Fruit fly (Drosophila melanogaster) whole organism, embryonic: ENCODE results near the gene Cyp310a1.

ENCODE experiments used
- ATbp ChIP-seq: fragments of 200-800 bp; sonication (Bioruptor generic); optimal IDR thresholded peaks from 2 replicates; lab custom pipeline; 2017; ENCODE audit warnings: missing biosample characterization, mild to moderate bottlenecking, missing genetic modification characterization, missing genetic modification reagents
- Antp ChIP-seq: fragments of 200-800 bp; sonication (Bioruptor generic); optimal IDR thresholded peaks from 3 replicates; lab custom pipeline; 2016; ENCODE audit warnings: missing biosample characterization, missing genetic modification characterization
- B-H1 ChIP-seq: fragments of 200-800 bp; sonication (Bioruptor generic); IDR thresholded peaks from 3 replicates; pipeline ENCODE4 v1.3.6; 2022; ENCODE audit warnings: missing biosample characterization, missing genetic modification characterization
- C15 ChIP-seq: fragments of 200-800 bp; sonication (Bioruptor generic); IDR thresholded peaks from 3 replicates; pipeline ENCODE4 v1.3.6; 2022; ENCODE audit warnings: missing biosample characterization, missing genetic modification characterization
- CG12104 ChIP-seq: fragments of 200-800 bp; sonication (Bioruptor generic); optimal IDR thresholded peaks from 3 replicates; lab custom pipeline; 2016; ENCODE audit warnings: missing biosample characterization, missing genetic modification characterization
- CG1529 ChIP-seq: fragments of 200-800 bp; sonication (Bioruptor generic); optimal IDR thresholded peaks from 3 replicates; lab custom pipeline; 2018; ENCODE audit warnings: missing biosample characterization, missing genetic modification characterization
- CG16779 ChIP-seq: fragments of 200-800 bp; sonication (Bioruptor generic); IDR thresholded peaks from 2 replicates; pipeline ENCODE4 v1.3.6; 2022; ENCODE audit warnings: missing biosample characterization, missing genetic modification characterization
- CG17186 ChIP-seq: fragments of 200-800 bp; sonication (Bioruptor generic); optimal IDR thresholded peaks from 3 replicates; lab custom pipeline; 2017; ENCODE audit warnings: missing biosample characterization, missing genetic modification reagents, missing genetic modification characterization
- CG17359 ChIP-seq: fragments of 200-800 bp; sonication (Bioruptor generic); optimal IDR thresholded peaks from 3 replicates; lab custom pipeline; 2018; ENCODE audit warnings: missing biosample characterization, mild to moderate bottlenecking, missing genetic modification characterization, moderate library complexity
- CG17802 ChIP-seq: fragments of 200-800 bp; sonication (Bioruptor generic); optimal IDR thresholded peaks from 2 replicates; lab custom pipeline; 2018; ENCODE audit warnings: missing biosample characterization, mild to moderate bottlenecking, missing genetic modification characterization, moderate library complexity
- CG18262 ChIP-seq: fragments of 200-800 bp; optimal IDR thresholded peaks from 3 replicates; lab custom pipeline; 2019; ENCODE audit warnings: missing biosample characterization, mild to moderate bottlenecking, missing genetic modification characterization, moderate library complexity
- CG18764 ChIP-seq: fragments of 200-800 bp; sonication (Bioruptor generic); optimal IDR thresholded peaks from 3 replicates; lab custom pipeline; 2016; ENCODE audit warnings: missing biosample characterization, missing genetic modification characterization
- CG2889 ChIP-seq: fragments of 200-800 bp; sonication (Bioruptor generic); IDR thresholded peaks from 3 replicates; pipeline ENCODE4 v1.3.6; 2022; ENCODE audit warnings: missing biosample characterization, missing genetic modification characterization
- CG3065 ChIP-seq: fragments of 200-800 bp; sonication (Bioruptor generic); optimal IDR thresholded peaks from 2 replicates; lab custom pipeline; 2016; ENCODE audit warnings: missing biosample characterization, missing genetic modification characterization
- CG42726 ChIP-seq: fragments of 200-800 bp; sonication (Bioruptor generic); IDR thresholded peaks from 2 replicates; pipeline ENCODE4 v1.3.6; 2022; ENCODE audit warnings: missing biosample characterization, missing genetic modification characterization; ENCODE audit not compliant: partially characterized antibody
- CG4404 ChIP-seq: fragments of 200-800 bp; sonication (Bioruptor generic); IDR thresholded peaks from 2 replicates; pipeline ENCODE4 v1.3.6; 2022; ENCODE audit warnings: missing biosample characterization, missing genetic modification characterization
- CG4424 ChIP-seq: fragments of 200-800 bp; sonication (Bioruptor generic); optimal IDR thresholded peaks from 3 replicates; lab custom pipeline; 2016; ENCODE audit warnings: missing biosample characterization, missing genetic modification characterization
- CG6765 ChIP-seq: fragments of 200-800 bp; sonication (Bioruptor generic); optimal IDR thresholded peaks from 3 replicates; lab custom pipeline; 2017; ENCODE audit warnings: missing biosample characterization, mild to moderate bottlenecking, missing genetic modification characterization
- CG7556 ChIP-seq: fragments of 200-800 bp; sonication (Bioruptor generic); optimal IDR thresholded peaks from 2 replicates; lab custom pipeline; 2017; ENCODE audit warnings: missing biosample characterization, mild to moderate bottlenecking, missing genetic modification characterization
- CG7928 ChIP-seq: fragments of 200-800 bp; sonication (Bioruptor generic); optimal IDR thresholded peaks from 2 replicates; lab custom pipeline; 2017; ENCODE audit warnings: missing biosample characterization, mild to moderate bottlenecking, missing genetic modification characterization
- CG7987 ChIP-seq: fragments of 200-800 bp; sonication (Bioruptor generic); optimal IDR thresholded peaks from 2 replicates; lab custom pipeline; 2018; ENCODE audit warnings: missing biosample characterization, mild to moderate bottlenecking, missing genetic modification characterization, moderate library complexity
- Camta ChIP-seq: fragments of 200-800 bp; sonication (Bioruptor generic); optimal IDR thresholded peaks from 2 replicates; lab custom pipeline; 2016; ENCODE audit warnings: missing biosample characterization, missing genetic modification characterization
- Dip2 ChIP-seq: fragments of 200-800 bp; sonication (Bioruptor generic); IDR thresholded peaks from 2 replicates; pipeline ENCODE4 v1.3.6; 2022; ENCODE audit warnings: missing biosample characterization, missing genetic modification characterization
- Hmr ChIP-seq: fragments of 200-800 bp; sonication (Bioruptor generic); optimal IDR thresholded peaks from 3 replicates; lab custom pipeline; 2017; ENCODE audit warnings: mild to moderate bottlenecking, missing biosample characterization, missing genetic modification reagents, missing genetic modification characterization
- MESR4 ChIP-seq: fragments of 200-800 bp; sonication (Bioruptor generic); optimal IDR thresholded peaks from 2 replicates; lab custom pipeline; 2018; ENCODE audit warnings: missing biosample characterization, mild to moderate bottlenecking, missing genetic modification characterization, moderate library complexity
- Med ChIP-seq: fragments of 200-800 bp; sonication (Bioruptor generic); peaks from one replicate; lab custom pipeline; 2016; ENCODE audit warnings: missing biosample characterization, missing genetic modification characterization, mild to moderate bottlenecking, inconsistent platforms, moderate library complexity
- Scr ChIP-seq: fragments of 200-800 bp; sonication (Bioruptor generic); IDR thresholded peaks from 2 replicates; pipeline ENCODE4 v1.3.6; 2022; ENCODE audit warnings: missing biosample characterization, missing genetic modification characterization; ENCODE audit not compliant: partially characterized antibody
- Sry-δ ChIP-seq: fragments of 200-800 bp; sonication (Bioruptor generic); optimal IDR thresholded peaks from 2 replicates; lab custom pipeline; 2016; ENCODE audit warnings: missing biosample characterization, missing genetic modification characterization
- Ssrp ChIP-seq: fragments of 200-800 bp; sonication (Bioruptor generic); optimal IDR thresholded peaks from 2 replicates; lab custom pipeline; 2018; ENCODE audit warnings: missing biosample characterization, mild to moderate bottlenecking, missing genetic modification characterization, moderate library complexity
- YL-1 ChIP-seq: fragments of 200-800 bp; sonication (Bioruptor generic); optimal IDR thresholded peaks from 3 replicates; lab custom pipeline; 2017; ENCODE audit warnings: missing biosample characterization, mild to moderate bottlenecking, missing genetic modification characterization
- ap ChIP-seq: fragments of 200-800 bp; sonication (Bioruptor generic); IDR thresholded peaks from 2 replicates; pipeline ENCODE4 v1.3.6; 2022; ENCODE audit warnings: missing biosample characterization, missing genetic modification characterization
- bcd ChIP-seq: fragments of 200-800 bp; sonication (Bioruptor generic); optimal IDR thresholded peaks from 2 replicates; lab custom pipeline; 2017; ENCODE audit warnings: missing biosample characterization, mild to moderate bottlenecking, missing genetic modification characterization
- bowl ChIP-seq: fragments of 200-800 bp; sonication (Bioruptor generic); IDR thresholded peaks from 2 replicates; pipeline ENCODE4 v1.3.6; 2022; ENCODE audit warnings: missing biosample characterization, missing genetic modification characterization
- cato ChIP-seq: fragments of 200-800 bp; sonication (Bioruptor generic); optimal IDR thresholded peaks from 2 replicates; lab custom pipeline; 2016; ENCODE audit warnings: missing biosample characterization, missing genetic modification characterization, borderline replicate concordance
- chm ChIP-seq: fragments of 200-800 bp; sonication (Bioruptor generic); IDR thresholded peaks from 2 replicates; pipeline ENCODE4 v1.3.6; 2022; ENCODE audit warnings: missing biosample characterization, missing genetic modification characterization
- grn ChIP-seq: fragments of 200-800 bp; sonication (Bioruptor generic); optimal IDR thresholded peaks from 3 replicates; lab custom pipeline; 2017; ENCODE audit warnings: missing biosample characterization, missing genetic modification characterization
- kah ChIP-seq: fragments of 200-800 bp; sonication (Bioruptor generic); optimal IDR thresholded peaks from 2 replicates; lab custom pipeline; 2018; ENCODE audit warnings: missing biosample characterization, mild to moderate bottlenecking, missing genetic modification characterization
- kni ChIP-seq: fragments of 200-800 bp; sonication (Bioruptor generic); optimal IDR thresholded peaks from 3 replicates; lab custom pipeline; 2017; ENCODE audit warnings: mild to moderate bottlenecking, missing biosample characterization, missing genetic modification reagents, missing genetic modification characterization
- lbe ChIP-seq: fragments of 200-800 bp; sonication (Bioruptor generic); optimal IDR thresholded peaks from 2 replicates; lab custom pipeline; 2016; ENCODE audit warnings: missing biosample characterization, mild to moderate bottlenecking, missing genetic modification characterization
- luna ChIP-seq: fragments of 200-800 bp; sonication (Bioruptor generic); optimal IDR thresholded peaks from 2 replicates; lab custom pipeline; 2016; ENCODE audit warnings: missing biosample characterization, missing genetic modification characterization
- maf-S ChIP-seq: fragments of 200-800 bp; sonication (Bioruptor generic); optimal IDR thresholded peaks from 2 replicates; lab custom pipeline; 2016; ENCODE audit warnings: missing biosample characterization, missing genetic modification characterization
- nau ChIP-seq: fragments of 200-800 bp; sonication (Bioruptor generic); optimal IDR thresholded peaks from 3 replicates; lab custom pipeline; 2017; ENCODE audit warnings: missing biosample characterization, mild to moderate bottlenecking, missing genetic modification characterization, missing genetic modification reagents
- nmo ChIP-seq: fragments of 200-800 bp; sonication (Bioruptor generic); optimal IDR thresholded peaks from 2 replicates; lab custom pipeline; 2018; ENCODE audit warnings: missing biosample characterization, mild to moderate bottlenecking, missing genetic modification characterization, moderate library complexity
- otp ChIP-seq: fragments of 200-800 bp; sonication (Bioruptor generic); IDR thresholded peaks from 3 replicates; pipeline ENCODE4, ENCODE4 v1.3.6; 2022; ENCODE audit warnings: missing biosample characterization, missing genetic modification characterization
- psq ChIP-seq: fragments of 200-800 bp; sonication (Bioruptor generic); optimal IDR thresholded peaks from 2 replicates; lab custom pipeline; 2017; ENCODE audit warnings: missing biosample characterization, missing genetic modification characterization
- pzg ChIP-seq: fragments of 200-800 bp; sonication (Bioruptor generic); optimal IDR thresholded peaks from 3 replicates; lab custom pipeline; 2018; ENCODE audit warnings: missing biosample characterization, mild to moderate bottlenecking, missing genetic modification characterization, moderate library complexity
- salm ChIP-seq: fragments of 200-800 bp; sonication (Bioruptor generic); optimal IDR thresholded peaks from 2 replicates; lab custom pipeline; 2018; ENCODE audit warnings: missing biosample characterization, mild to moderate bottlenecking, missing genetic modification characterization
- sens ChIP-seq: fragments of 200-800 bp; sonication (Bioruptor generic); peaks from one replicate; lab custom pipeline; 2016; ENCODE audit warnings: missing biosample characterization, missing genetic modification characterization
- vvl ChIP-seq: fragments of 200-800 bp; sonication (Bioruptor generic); IDR thresholded peaks from 2 replicates; pipeline ENCODE4 v1.3.6; 2022; ENCODE audit warnings: missing biosample characterization, missing genetic modification characterization
- yki ChIP-seq: fragments of >200 bp; optimal IDR thresholded peaks from 3 replicates; lab custom pipeline; 2018

Cyp310a1 gene

DNA sequence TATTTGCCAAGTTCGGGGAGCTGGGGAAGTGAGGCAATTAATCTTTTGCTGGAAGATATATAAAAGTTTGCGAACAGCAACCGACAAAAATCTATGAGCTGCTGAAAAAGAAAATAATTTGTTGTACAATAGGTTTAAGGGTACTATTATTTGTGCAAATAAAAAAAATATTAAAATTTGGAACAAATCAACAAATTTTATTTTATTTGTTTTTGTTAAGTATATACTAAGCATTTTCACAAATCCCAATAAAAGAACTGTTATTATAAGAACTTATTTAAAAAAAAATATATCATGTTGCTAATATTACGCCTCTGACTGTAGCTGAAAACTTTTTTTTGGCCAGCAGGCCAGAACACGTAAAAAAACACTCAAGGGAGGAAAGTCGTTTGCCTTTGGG lies 5.3 kb upstream of the Cyp310a1 start (continued):
- no peak for TF ChIP-seq maf-S (GFP tag; lab: Kevin White, UChicago)
- TF ChIP-seq CG17359: peak; percentile 28
- TF ChIP-seq Antp: no peak
- no peak for TF ChIP-seq salm (tag; lab: Kevin White, UChicago)
- no peak for TF ChIP-seq grn (GFP tag; lab: Kevin White, UChicago)
- no peak for TF ChIP-seq Scr (GFP tag; lab: Robert Waterston, UW)
- TF ChIP-seq CG7556: peak; percentile 52
- no peak for TF ChIP-seq Sry-δ

DNA sequence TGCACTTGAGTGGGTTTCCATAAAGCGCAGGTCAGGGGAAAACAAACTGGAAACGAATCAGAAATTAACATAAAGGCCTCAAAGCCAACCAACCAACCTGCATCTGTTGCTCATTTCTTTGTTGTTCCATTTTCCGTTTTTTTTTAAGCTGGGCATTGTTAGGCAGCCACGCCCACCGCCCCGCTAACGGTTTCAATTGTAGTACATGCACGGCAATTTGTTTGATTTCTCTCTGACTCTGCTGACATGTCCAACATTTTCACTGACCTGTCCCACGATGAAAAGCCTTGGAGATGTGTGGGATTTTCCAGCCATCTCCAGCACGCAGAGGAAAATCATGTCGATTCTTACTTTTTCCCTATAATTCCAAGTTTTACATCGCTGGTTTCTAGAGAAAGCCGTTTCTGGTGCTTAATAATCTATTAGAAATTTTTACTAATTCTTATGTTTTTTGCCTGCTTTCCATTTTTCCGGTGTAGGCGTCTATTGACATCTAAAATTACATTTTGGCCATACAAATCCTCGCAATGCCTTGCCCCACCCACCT lies 4.0 kb upstream of the Cyp310a1 start:
- TF ChIP-seq YL-1 (GFP tag; lab: Kevin White, UChicago): no peak
- TF ChIP-seq CG18764 (GFP tag; lab: Kevin White, UChicago): no peak
- no peak for TF ChIP-seq ATbp (GFP tag; lab: Kevin White, UChicago)
- TF ChIP-seq Med: peak; percentile 56
- no peak for TF ChIP-seq CG42726 (GFP tag; lab: Robert Waterston, UW)
- no peak for TF ChIP-seq CG17802 (tag; lab: Kevin White, UChicago)
- TF ChIP-seq CG18262 (tag; lab: Kevin White, UChicago): no peak
- peak; percentile 71; the same call in 1 of the 2 replicates for TF ChIP-seq vvl (GFP tag; lab: Robert Waterston, UW)
- TF ChIP-seq luna (GFP tag; lab: Kevin White, UChicago): no peak
- TF ChIP-seq Hmr: no peak
- TF ChIP-seq CG1529 (GFP tag; lab: Kevin White, UChicago): no peak
- TF ChIP-seq Dip2 (GFP tag; lab: Robert Waterston, UW): no peak
- TF ChIP-seq kah (GFP tag; lab: Kevin White, UChicago): no peak
- no peak for TF ChIP-seq pzg
- TF ChIP-seq B-H1 (GFP tag; lab: Robert Waterston, UW): no peak
- TF ChIP-seq nmo (GFP tag; lab: Kevin White, UChicago): no peak
- TF ChIP-seq CG17186 (GFP tag; lab: Kevin White, UChicago): no peak
- peak; percentile 76 for TF ChIP-seq kni
- no peak for TF ChIP-seq ap (GFP tag; lab: Robert Waterston, UW)
- TF ChIP-seq MESR4: no peak
- no peak for TF ChIP-seq CG12104
- TF ChIP-seq CG4404 (GFP tag; lab: Robert Waterston, UW): no peak
- TF ChIP-seq bcd (GFP tag; lab: Kevin White, UChicago): no peak
- TF ChIP-seq CG3065 (GFP tag; lab: Kevin White, UChicago): no peak
- TF ChIP-seq psq (GFP tag; lab: Kevin White, UChicago): no peak
- TF ChIP-seq cato (GFP tag; lab: Kevin White, UChicago): no peak
- no peak for TF ChIP-seq Camta
- TF ChIP-seq otp (GFP tag; lab: Robert Waterston, UW): no peak
- no peak for TF ChIP-seq yki (lab: Kevin White, UChicago)
- no peak for TF ChIP-seq CG16779 (GFP tag; lab: Robert Waterston, UW)
- no peak for TF ChIP-seq CG7928
- TF ChIP-seq C15 (GFP tag; lab: Robert Waterston, UW): no peak
- no peak for TF ChIP-seq Ssrp
- TF ChIP-seq lbe (GFP tag; lab: Kevin White, UChicago): no peak
- TF ChIP-seq CG6765: no peak
- no peak for TF ChIP-seq nau (GFP tag; lab: Kevin White, UChicago)
- peak; percentile 84 for TF ChIP-seq sens (GFP tag; lab: Kevin White, UChicago)
- TF ChIP-seq CG4424 (GFP tag; lab: Kevin White, UChicago): no peak
- no peak for TF ChIP-seq CG2889 (GFP tag; lab: Robert Waterston, UW)
- no peak for TF ChIP-seq chm
- no peak for TF ChIP-seq CG7987 (GFP tag; lab: Kevin White, UChicago)
- no peak for TF ChIP-seq bowl (GFP tag; lab: Robert Waterston, UW)
